Worm (Caenorhabditis elegans): ENCODE data around the gene apn-1.
A peak's percentile ranks its signal among the peaks of the same experiment; 100 is the strongest.

Gene apn-1

ce11 chrII:8052850-8053249, 5.5 kb downstream of the apn-1 start, which contains the start of gene T05H10.4:
TSS of gene T05H10.4 (plus strand) at chrII:8053150.
- TF ChIP-seq lsy-12 (tag; optimal IDR thresholded peaks at IDR 0.05), result no peak
- no peak for TF ChIP-seq R02D3.7 (tag; optimal IDR thresholded peaks at IDR 0.05)
- TF ChIP-seq pqm-1 (tag; optimal IDR thresholded peaks at IDR 0.05), result no peak
- TF ChIP-seq nhr-77 (tag; optimal IDR thresholded peaks at IDR 0.05), result no peak

ce11 chrII:8057911-8058310, 10.5 kb downstream of the apn-1 start:
- no peak for TF ChIP-seq skn-1 (tag; optimal IDR thresholded peaks at IDR 0.05)
- no peak for TF ChIP-seq daf-12 (tag; optimal IDR thresholded peaks at IDR 0.05)
- no peak for TF ChIP-seq tbx-2 (tag; optimal IDR thresholded peaks at IDR 0.05)
- TF ChIP-seq nhr-25 (tag; optimal IDR thresholded peaks at IDR 0.05), result no peak
- no peak for TF ChIP-seq nhr-237 (tag; optimal IDR thresholded peaks at IDR 0.05)
- no peak for TF ChIP-seq nhr-12 (tag; optimal IDR thresholded peaks at IDR 0.05)
- TF ChIP-seq egl-27 (tag; optimal IDR thresholded peaks at IDR 0.05), result no peak
- no peak for TF ChIP-seq ztf-4 (tag; optimal IDR thresholded peaks at IDR 0.05)

ce11 chrII:8058769-8059168, 11.4 kb downstream of the apn-1 start, which contains the start of gene T05H10.8:
TSS of gene T05H10.8 (plus strand) at chrII:8059069.
- TF ChIP-seq nhr-12 (tag; optimal IDR thresholded peaks at IDR 0.05), result no peak
- TF ChIP-seq eor-1 (tag; optimal IDR thresholded peaks at IDR 0.05), result no peak
- TF ChIP-seq ZK546.5 (tag; optimal IDR thresholded peaks at IDR 0.05), result no peak
- no peak for TF ChIP-seq R02D3.7 (tag; optimal IDR thresholded peaks at IDR 0.05)
- TF ChIP-seq sea-2 (GFP tag; optimal IDR thresholded peaks at IDR 0.05), result no peak
- TF ChIP-seq ama-1 (optimal IDR thresholded peaks at IDR 0.05), result no peak
- no peak for TF ChIP-seq nhr-25 (tag; optimal IDR thresholded peaks at IDR 0.05)
- no peak for TF ChIP-seq zag-1 (tag; optimal IDR thresholded peaks at IDR 0.05)
- no peak for TF ChIP-seq lin-15B (tag; optimal IDR thresholded peaks at IDR 0.05)
- no peak for TF ChIP-seq daf-12 (tag; optimal IDR thresholded peaks at IDR 0.05)
- TF ChIP-seq unc-39 (tag; optimal IDR thresholded peaks at IDR 0.05), result no peak

- TF ChIP-seq nhr-11 (tag; optimal IDR thresholded peaks at IDR 0.05) (peak; percentile 81), sea-2 (GFP tag; optimal IDR thresholded peaks at IDR 0.05) (no peak)
These were observed 12.2 kb downstream of the apn-1 start for ce11 chrII:8059532-8059931.

ce11 chrII:8062334-8062791, 15.0 kb downstream of the apn-1 start, which contains the start of gene ufd-2:
TSS of gene ufd-2 (plus strand) at chrII:8062741.
- TF ChIP-seq snpc-4 (tag; optimal IDR thresholded peaks at IDR 0.05), result peak; percentile 68
- no peak for TF ChIP-seq ztf-11 (tag; optimal IDR thresholded peaks at IDR 0.05)
- TF ChIP-seq unc-62 (GFP tag; optimal IDR thresholded peaks at IDR 0.05), result no peak
- TF ChIP-seq nhr-237 (tag; optimal IDR thresholded peaks at IDR 0.05), result no peak
- TF ChIP-seq eor-1 (tag; optimal IDR thresholded peaks at IDR 0.05), result no peak
- TF ChIP-seq jun-1 (tag; optimal IDR thresholded peaks at IDR 0.05), result peak; percentile 32
- TF ChIP-seq nhr-76 (tag; optimal IDR thresholded peaks at IDR 0.05), result no peak
- TF ChIP-seq elt-2 (tag; optimal IDR thresholded peaks at IDR 0.05), result peak; percentile 81
- no peak for TF ChIP-seq ceh-82 (tag; optimal IDR thresholded peaks at IDR 0.05)
- TF ChIP-seq nhr-23 (tag; optimal IDR thresholded peaks at IDR 0.05), result no peak
- peak; percentile 80 for TF ChIP-seq nhr-25 (tag; optimal IDR thresholded peaks at IDR 0.05)
- TF ChIP-seq fkh-2 (tag; optimal IDR thresholded peaks at IDR 0.05), result no peak
- no peak for TF ChIP-seq nhr-28 (tag; optimal IDR thresholded peaks at IDR 0.05)
- TF ChIP-seq fos-1 (tag; optimal IDR thresholded peaks at IDR 0.05), result no peak
- no peak for TF ChIP-seq ztf-4 (tag; optimal IDR thresholded peaks at IDR 0.05)
- peak; percentile 23 for TF ChIP-seq lsy-12 (tag; optimal IDR thresholded peaks at IDR 0.05)
- no peak for TF ChIP-seq mml-1 (tag; optimal IDR thresholded peaks at IDR 0.05)
- no peak for TF ChIP-seq mdl-1 (tag; optimal IDR thresholded peaks at IDR 0.05)
- no peak for TF ChIP-seq ceh-16 (tag; optimal IDR thresholded peaks at IDR 0.05)
- TF ChIP-seq R02D3.7 (tag; optimal IDR thresholded peaks at IDR 0.05), result peak; percentile 42
- TF ChIP-seq lin-39 (tag; optimal IDR thresholded peaks at IDR 0.05), result peak; percentile 83
- no peak for TF ChIP-seq daf-12 (tag; optimal IDR thresholded peaks at IDR 0.05)
- no peak for TF ChIP-seq unc-39 (tag; optimal IDR thresholded peaks at IDR 0.05)
- TF ChIP-seq nhr-11 (tag; optimal IDR thresholded peaks at IDR 0.05), result no peak
- TF ChIP-seq ZK546.5 (tag; optimal IDR thresholded peaks at IDR 0.05), result no peak
- peak; percentile 82 for TF ChIP-seq pha-4 (tag; optimal IDR thresholded peaks at IDR 0.05)
- no peak for TF ChIP-seq ceh-9 (tag; optimal IDR thresholded peaks at IDR 0.05)
- no peak for TF ChIP-seq aly-2 (tag; optimal IDR thresholded peaks at IDR 0.05)
- TF ChIP-seq sea-2 (GFP tag; optimal IDR thresholded peaks at IDR 0.05), result no peak
- peak; percentile 39 for TF ChIP-seq pqm-1 (tag; optimal IDR thresholded peaks at IDR 0.05)
- no peak for TF ChIP-seq nhr-77 (tag; optimal IDR thresholded peaks at IDR 0.05)
- TF ChIP-seq zag-1 (tag; optimal IDR thresholded peaks at IDR 0.05), result no peak
- no peak for TF ChIP-seq ama-1 (optimal IDR thresholded peaks at IDR 0.05)
- no peak for TF ChIP-seq ceh-28 (tag; optimal IDR thresholded peaks at IDR 0.05)
- no peak for TF ChIP-seq egl-27 (tag; optimal IDR thresholded peaks at IDR 0.05)
- no peak for TF ChIP-seq elt-3 (tag; optimal IDR thresholded peaks at IDR 0.05)
- no peak for TF ChIP-seq nhr-67 (tag; optimal IDR thresholded peaks at IDR 0.05)
- no peak for TF ChIP-seq tbx-2 (tag; optimal IDR thresholded peaks at IDR 0.05)
- TF ChIP-seq fkh-10 (GFP tag; optimal IDR thresholded peaks at IDR 0.05), result no peak
- peak; percentile 36 for TF ChIP-seq nhr-43 (tag; optimal IDR thresholded peaks at IDR 0.05; ENCODE audit: poor library complexity, severe bottlenecking)
